Worm (Caenorhabditis elegans) whole organism, early embryonic: ENCODE results near the gene srsx-22.

Experiments used
- B0310.2 ChIP-seq: sonication (generic microtip); optimal IDR thresholded peaks from 2 replicates; lab custom pipeline; 2016; ENCODE audit warnings: mild to moderate bottlenecking, missing genetic modification characterization, missing compliant biosample characterization
- F13C5.2 ChIP-seq: sonication (generic microtip); optimal IDR thresholded peaks from 2 replicates; lab custom pipeline; 2017; ENCODE audit warnings: mild to moderate bottlenecking, missing genetic modification characterization, inconsistent platforms, missing compliant biosample characterization
- aly-1 ChIP-seq: sonication (generic microtip); optimal IDR thresholded peaks from 2 replicates; lab custom pipeline; 2016; ENCODE audit warnings: missing genetic modification characterization, missing compliant biosample characterization
- ama-1 ChIP-seq: fragments of 150-350 bp; optimal IDR thresholded peaks from 2 replicates; lab custom pipeline; 2014
- ceh-13 ChIP-seq: fragments of 200-800 bp; sonication (Bioruptor generic); optimal IDR thresholded peaks from 2 replicates; lab custom pipeline; 2018; ENCODE audit warnings: mild to moderate bottlenecking, missing genetic modification characterization, missing compliant biosample characterization
- ceh-36 ChIP-seq: sonication (generic microtip); optimal IDR thresholded peaks from 2 replicates; lab custom pipeline; 2016; ENCODE audit warnings: missing genetic modification characterization, inconsistent platforms, missing compliant biosample characterization
- ets-7 ChIP-seq: sonication (generic microtip); optimal IDR thresholded peaks from 2 replicates; lab custom pipeline; 2016; ENCODE audit warnings: missing genotype, missing genetic modification characterization, missing compliant biosample characterization
- flt-1 ChIP-seq: fragments of 200-800 bp; sonication (Bioruptor generic); IDR thresholded peaks from 2 replicates; pipeline ENCODE4 v1.3.6; 2022; ENCODE audit warnings: missing genetic modification characterization, missing compliant biosample characterization
- hmbx-1 ChIP-seq: sonication (generic microtip); optimal IDR thresholded peaks from 2 replicates; lab custom pipeline; 2016; ENCODE audit warnings: mild to moderate bottlenecking, missing genetic modification characterization, missing compliant biosample characterization
- hmg-4 ChIP-seq: fragments of 200-800 bp; sonication (Bioruptor generic); optimal IDR thresholded peaks from 2 replicates; lab custom pipeline; 2018; ENCODE audit warnings: mild to moderate bottlenecking, missing genetic modification characterization, missing compliant biosample characterization
- hnd-1 ChIP-seq: sonication (generic microtip); optimal IDR thresholded peaks from 2 replicates; lab custom pipeline; 2016; ENCODE audit warnings: missing genetic modification characterization, missing compliant biosample characterization
- pes-1 ChIP-seq: fragments of 200-800 bp; sonication (Bioruptor generic); IDR thresholded peaks from 2 replicates; pipeline ENCODE4 v1.3.6; 2022; ENCODE audit warnings: missing genetic modification reagents, missing genetic modification characterization, missing compliant biosample characterization
- scrt-1 ChIP-seq: fragments of 200-800 bp; sonication (Bioruptor generic); IDR thresholded peaks from 2 replicates; pipeline ENCODE4 v1.3.6; 2022; ENCODE audit warnings: missing genetic modification characterization, missing compliant biosample characterization
- sea-1 ChIP-seq: fragments of 200-800 bp; sonication (Bioruptor generic); conservative IDR thresholded peaks from 2 replicates; pipeline ENCODE4 v1.3.6; 2022; ENCODE audit warnings: missing genetic modification characterization, missing compliant biosample characterization
- tbx-11 ChIP-seq: fragments of 200-800 bp; sonication (Bioruptor generic); IDR thresholded peaks from 2 replicates; pipeline ENCODE4 v1.3.6; 2022; ENCODE audit warnings: missing genetic modification characterization, missing compliant biosample characterization
- tbx-37 ChIP-seq: fragments of 200-800 bp; sonication (Bioruptor generic); conservative IDR thresholded peaks from 2 replicates; pipeline ENCODE4 v1.3.6; 2022; ENCODE audit warnings: missing genetic modification reagents, missing genetic modification characterization, missing compliant biosample characterization

The srsx-22 gene

DNA sequence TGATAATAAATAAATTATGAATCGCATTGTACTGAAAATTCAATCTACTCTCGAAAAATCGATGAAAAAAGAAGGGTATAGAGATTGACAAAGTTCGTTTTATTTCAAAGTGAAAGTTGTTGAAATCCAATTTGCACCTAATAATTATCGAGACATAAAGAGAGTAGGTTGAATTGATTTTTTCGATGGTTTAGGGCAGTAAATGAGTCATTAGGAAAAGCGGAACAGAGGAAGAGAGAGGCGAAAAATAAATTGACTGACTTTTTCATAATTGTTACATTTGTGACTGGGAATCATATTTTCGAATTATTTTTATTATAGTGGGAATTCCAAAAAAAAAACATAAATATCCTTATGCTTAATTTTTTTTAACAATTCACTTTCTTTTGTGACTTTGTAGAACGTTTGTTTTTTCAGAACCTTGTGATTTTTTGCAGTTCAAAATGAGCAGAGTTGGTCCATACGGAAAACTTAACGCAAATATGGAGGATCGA lies 42.9 kb downstream of the srsx-22 start, which contains the start of the genes pho-6 and F52E1.3:
Gene pho-6, minus strand, starts transcription at position 101 of the 494 bp plus-strand sequence.
Gene F52E1.3, plus strand, starts transcription at position 444 of the 494 bp plus-strand sequence.
- TF ChIP-seq F13C5.2 (tag; lab: Kevin White, UChicago) (no peak), pes-1 (no peak), scrt-1 (GFP tag; lab: Robert Waterston, UW) (no peak), flt-1 (no peak), B0310.2 (tag; lab: Kevin White, UChicago) (no peak), hnd-1 (no peak), ama-1 (lab: Kevin White, UChicago) (no peak), hmbx-1 (tag; lab: Kevin White, UChicago) (no peak), ceh-13 (GFP tag; lab: Kevin White, UChicago) (no peak), hmg-4 (GFP tag; lab: Kevin White, UChicago) (no peak), tbx-11 (GFP tag; lab: Robert Waterston, UW) (no peak), aly-1 (tag; lab: Kevin White, UChicago) (no peak), sea-1 (no peak)

DNA sequence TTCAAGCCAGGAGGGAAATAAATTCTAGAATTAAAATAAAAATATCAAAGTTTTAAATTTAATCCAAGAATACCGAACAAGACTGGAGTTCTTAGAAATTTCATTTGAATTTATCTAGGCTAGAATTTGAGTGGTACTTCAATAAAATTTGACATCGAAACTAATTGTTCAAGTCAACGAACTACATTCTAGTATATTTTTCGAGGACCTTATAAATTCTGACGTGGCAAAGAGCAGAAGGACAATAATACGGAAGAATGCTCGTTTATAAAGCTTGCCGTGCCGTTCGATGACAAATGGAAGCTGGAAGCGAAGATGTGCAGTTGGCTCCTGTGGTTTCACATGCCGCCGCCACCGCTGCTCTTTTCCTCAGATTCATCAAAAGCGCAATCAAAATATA lies 49.3 kb downstream of the srsx-22 start:
- TF ChIP-seq scrt-1 (GFP tag; lab: Robert Waterston, UW) (no peak), hmbx-1 (tag; lab: Kevin White, UChicago) (no peak), ceh-13 (GFP tag; lab: Kevin White, UChicago) (no peak), ets-7 (no peak), B0310.2 (tag; lab: Kevin White, UChicago) (no peak), flt-1 (no peak)

DNA sequence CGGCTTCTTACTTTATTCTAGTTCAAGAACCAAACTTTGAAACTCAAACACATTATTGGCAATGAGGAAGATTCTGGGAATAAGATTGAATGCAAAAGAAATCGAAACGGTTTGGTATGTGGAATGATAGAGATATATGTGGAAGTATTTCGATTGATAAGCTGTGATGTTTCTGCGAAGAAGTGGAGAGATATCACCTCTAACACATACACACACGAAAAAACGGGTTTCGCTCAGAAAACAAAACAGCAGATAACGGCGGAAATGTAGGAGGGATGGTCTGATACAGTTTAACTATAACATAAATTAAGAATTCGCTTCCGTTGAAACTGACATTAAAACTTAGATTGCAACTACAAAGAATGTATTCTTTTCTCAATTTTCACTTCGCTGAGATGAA lies 49.8 kb downstream of the srsx-22 start:
- TF ChIP-seq tbx-11 (GFP tag; lab: Robert Waterston, UW) (no peak), F13C5.2 (tag; lab: Kevin White, UChicago) (no peak), ceh-36 (no peak), hmg-4 (GFP tag; lab: Kevin White, UChicago) (no peak), hnd-1 (no peak), ceh-13 (GFP tag; lab: Kevin White, UChicago) (no peak), ama-1 (lab: Kevin White, UChicago) (no peak), tbx-37 (GFP tag; lab: Robert Waterston, UW) (no peak), ets-7 (no peak), pes-1 (no peak), aly-1 (tag; lab: Kevin White, UChicago) (no peak), scrt-1 (GFP tag; lab: Robert Waterston, UW) (no peak), sea-1 (no peak)

DNA sequence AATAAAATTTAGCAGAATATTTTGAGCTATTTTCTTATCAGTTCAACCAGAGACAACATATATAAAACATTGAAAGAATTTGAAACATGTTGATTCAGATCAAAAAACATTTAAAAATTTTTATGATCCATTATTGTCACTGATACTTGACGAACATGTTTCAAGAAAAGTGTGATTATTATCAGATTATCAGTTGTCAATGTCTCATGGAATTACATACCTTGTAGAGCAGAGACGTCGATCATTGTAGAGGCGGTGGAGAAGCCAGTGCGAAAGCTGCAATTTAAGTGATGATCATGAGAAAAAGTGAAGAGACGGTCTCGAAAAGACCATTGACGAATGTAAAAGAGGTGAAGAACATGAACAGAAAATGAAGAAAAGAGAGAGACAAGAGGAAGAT lies 50.9 kb downstream of the srsx-22 start, which contains the start of gene F52E1.9:
Gene F52E1.9, minus strand, starts transcription at position 278 of the 400 bp plus-strand sequence.
- TF ChIP-seq pes-1 (no peak), B0310.2 (tag; lab: Kevin White, UChicago) (no peak)
